Fruit fly (Drosophila melanogaster) whole organism, embryonic: ENCODE results near the gene CG8135.

ENCODE experiments used
- Atf6 ChIP-seq: fragments of 200-800 bp; sonication (Bioruptor generic); IDR thresholded peaks from 2 replicates; pipeline ENCODE4 v1.3.6; 2022; ENCODE audit warnings: missing biosample characterization, missing genetic modification characterization
- Blimp-1 ChIP-seq: fragments of 200-800 bp; sonication (Bioruptor generic); optimal IDR thresholded peaks from 3 replicates; lab custom pipeline; 2018; ENCODE audit warnings: missing biosample characterization, missing genetic modification characterization, mild to moderate bottlenecking, moderate library complexity, missing genetic modification reagents
- CG13424 ChIP-seq: fragments of 200-800 bp; sonication (Bioruptor generic); optimal IDR thresholded peaks from 2 replicates; lab custom pipeline; 2019; ENCODE audit warnings: missing biosample characterization, mild to moderate bottlenecking, missing genetic modification characterization, moderate library complexity

DNA sequence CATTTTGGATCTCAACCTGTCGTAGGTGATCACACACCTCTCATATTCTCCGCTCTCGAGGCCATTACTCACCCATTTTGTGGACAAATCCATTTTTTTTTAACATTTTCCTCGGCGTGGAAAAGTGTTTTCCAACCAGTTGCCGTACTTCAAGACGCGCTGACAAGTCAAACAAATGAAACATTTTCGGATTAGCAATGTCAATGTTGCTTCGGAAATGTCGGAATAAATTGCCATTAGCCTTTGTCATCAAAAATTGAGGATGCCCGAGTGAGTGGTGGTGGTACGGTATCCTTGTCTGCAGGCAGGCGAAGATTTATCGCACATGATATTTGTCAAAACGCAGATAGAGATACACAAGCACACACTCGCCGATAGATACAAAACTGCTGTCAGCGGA, 23.1 kb downstream of the CG8135 start:
- TF ChIP-seq CG13424 (tag; lab: Kevin White, UChicago): no peak
- no peak for TF ChIP-seq Atf6 (GFP tag; lab: Robert Waterston, UW)
- no peak for TF ChIP-seq Blimp-1 (GFP tag; lab: Kevin White, UChicago)
